Worm (Caenorhabditis elegans): Measurements from ENCODE around the gene daf-7.

The daf-7 gene

ce11 chrIII:835713-836278, 24.2 kb downstream of the daf-7 start (continued):
- TF ChIP-seq nhr-42 (GFP tag; IDR thresholded peaks at IDR 0.05): peak; percentile 95
- TF ChIP-seq pqm-1 (tag; optimal IDR thresholded peaks at IDR 0.05): peak; percentile 5
- peak in 1 of 2 experiments; percentile 81 for TF ChIP-seq daf-16 (GFP tag; optimal IDR thresholded peaks at IDR 0.05)
- TF ChIP-seq daf-16 (tag; optimal IDR thresholded peaks at IDR 0.05): peak; percentile 66
- TF ChIP-seq fkh-10 (GFP tag; optimal IDR thresholded peaks at IDR 0.05): no peak
- peak; percentile 51 for TF ChIP-seq ztf-11 (tag; optimal IDR thresholded peaks at IDR 0.05)

- TF ChIP-seq tag-97 (GFP tag; IDR thresholded peaks at IDR 0.05): no peak
- TF ChIP-seq F49E8.2 (tag; optimal IDR thresholded peaks at IDR 0.05; ENCODE audit: borderline replicate concordance): no peak
- TF ChIP-seq set-16 (GFP tag; IDR thresholded peaks at IDR 0.05): no peak
- no peak for TF ChIP-seq mdl-1 (tag; optimal IDR thresholded peaks at IDR 0.05)
- TF ChIP-seq nhr-41 (GFP tag; IDR thresholded peaks at IDR 0.05): no peak
- no peak for TF ChIP-seq nhr-10 (tag; optimal IDR thresholded peaks at IDR 0.05)
- no peak for TF ChIP-seq ceh-44 (GFP tag; IDR thresholded peaks at IDR 0.05)
- TF ChIP-seq fos-1 (tag; optimal IDR thresholded peaks at IDR 0.05): no peak
- no peak for TF ChIP-seq spr-1 (tag; optimal IDR thresholded peaks at IDR 0.05)
- no peak for TF ChIP-seq attf-4 (tag; optimal IDR thresholded peaks at IDR 0.05)
- TF ChIP-seq jun-1 (tag; optimal IDR thresholded peaks at IDR 0.05): no peak
Observed at ce11 chrIII:839491-839890, 27.8 kb downstream of the daf-7 start, which contains the start of gene dos-3. dos-3 (minus strand) TSS chrIII:839591.

- no peak for TF ChIP-seq R02D3.7 (tag; optimal IDR thresholded peaks at IDR 0.05)
- TF ChIP-seq hlh-30 (tag; optimal IDR thresholded peaks at IDR 0.05; ENCODE audit: insufficient read depth): peak; percentile 2
Observed at ce11 chrIII:841177-841576, 29.5 kb downstream of the daf-7 start, which contains the start of gene K02F3.9. K02F3.9 (minus strand) TSS chrIII:841366.

- TF ChIP-seq ztf-7 (tag; optimal IDR thresholded peaks at IDR 0.05) (no peak), zfp-3 (GFP tag; conservative IDR thresholded peaks at IDR 0.05) (no peak), unc-39 (tag; optimal IDR thresholded peaks at IDR 0.05) (no peak), ces-1 (GFP tag; optimal IDR thresholded peaks at IDR 0.05) (no peak), egl-43 (GFP tag; IDR thresholded peaks at IDR 0.05) (no peak), ama-1 (optimal IDR thresholded peaks at IDR 0.05) (no peak), dmd-8 (GFP tag; IDR thresholded peaks at IDR 0.05) (no peak), lin-38 (GFP tag; IDR thresholded peaks at IDR 0.05) (no peak), dve-1 (tag; optimal IDR thresholded peaks at IDR 0.05; ENCODE audit: insufficient read depth) (no peak), nhr-237 (tag; optimal IDR thresholded peaks at IDR 0.05) (no peak)
Observed at ce11 chrIII:842630-843029, 31.0 kb downstream of the daf-7 start, which contains the start of gene far-8. far-8 (plus strand) TSS chrIII:842930.

ce11 chrIII:843999-844398, 32.4 kb downstream of the daf-7 start:
- TF ChIP-seq ztf-11 (tag; optimal IDR thresholded peaks at IDR 0.05) (no peak), dmd-6 (GFP tag; IDR thresholded peaks at IDR 0.05) (peak; percentile 53), mxl-2 (GFP tag; conservative IDR thresholded peaks at IDR 0.05) (peak; percentile 44; the same call in 1 of the 2 replicates), saeg-2 (GFP tag; IDR thresholded peaks at IDR 0.05) (no peak), daf-16 (GFP tag; optimal IDR thresholded peaks at IDR 0.05) (no peak), daf-16 (tag; optimal IDR thresholded peaks at IDR 0.05) (peak; percentile 68), ceh-20 (GFP tag; IDR thresholded peaks at IDR 0.05) (0 out of 2 replicates have a peak, but pooled peaks have one; percentile 35), fos-1 (tag; optimal IDR thresholded peaks at IDR 0.05) (no peak), pha-4 (GFP tag; IDR thresholded peaks at IDR 0.05) (no peak), pha-4 (tag; optimal IDR thresholded peaks at IDR 0.05) (no peak), F44E2.7 (GFP tag; IDR thresholded peaks at IDR 0.05) (no peak), hmg-1.1 (GFP tag; IDR thresholded peaks at IDR 0.05) (peak; percentile 54), unc-39 (tag; optimal IDR thresholded peaks at IDR 0.05) (no peak), F49E8.2 (tag; optimal IDR thresholded peaks at IDR 0.05; ENCODE audit: borderline replicate concordance) (no peak), lin-38 (GFP tag; IDR thresholded peaks at IDR 0.05) (peak; percentile 28; the same call in 1 of the 2 replicates), zag-1 (tag; optimal IDR thresholded peaks at IDR 0.05) (no peak), ztf-7 (tag; optimal IDR thresholded peaks at IDR 0.05) (no peak), F26F4.8 (GFP tag; conservative IDR thresholded peaks at IDR 0.05) (no peak), hlh-11 (tag; optimal IDR thresholded peaks at IDR 0.05) (peak; percentile 65), tra-1 (GFP tag; IDR thresholded peaks at IDR 0.05) (no peak), nhr-11 (tag; optimal IDR thresholded peaks at IDR 0.05) (peak; percentile 18), ceh-62 (tag; optimal IDR thresholded peaks at IDR 0.05) (no peak), zfp-2 (tag; optimal IDR thresholded peaks at IDR 0.05) (no peak), Y75B8A.6 (GFP tag; IDR thresholded peaks at IDR 0.05) (no peak)
